Fruit fly (Drosophila melanogaster) whole organism, embryonic: ENCODE results near the gene CG12054.

ENCODE experiments used
- Aef1 ChIP-seq: fragments of 200-800 bp; sonication (Bioruptor generic); IDR thresholded peaks from 3 replicates; pipeline ENCODE4 v1.3.6; 2022; ENCODE audit warnings: missing biosample characterization, missing genetic modification characterization
- Blimp-1 ChIP-seq: fragments of 200-800 bp; sonication (Bioruptor generic); optimal IDR thresholded peaks from 3 replicates; lab custom pipeline; 2018; ENCODE audit warnings: missing biosample characterization, missing genetic modification characterization, mild to moderate bottlenecking, moderate library complexity, missing genetic modification reagents
- CG10147 ChIP-seq: fragments of 200-800 bp; sonication (Bioruptor generic); optimal IDR thresholded peaks from 2 replicates; lab custom pipeline; 2019; ENCODE audit warnings: missing biosample characterization, mild to moderate bottlenecking, missing genetic modification characterization, moderate library complexity
- CG10209 ChIP-seq: fragments of 200-800 bp; sonication (Bioruptor generic); optimal IDR thresholded peaks from 3 replicates; lab custom pipeline; 2017; ENCODE audit warnings: missing biosample characterization, mild to moderate bottlenecking, missing genetic modification characterization, missing genetic modification reagents
- CG10267 ChIP-seq: fragments of 200-800 bp; sonication (Bioruptor generic); optimal IDR thresholded peaks from 2 replicates; lab custom pipeline; 2018; ENCODE audit warnings: missing biosample characterization, mild to moderate bottlenecking, missing genetic modification characterization, moderate library complexity
- CG11695 ChIP-seq: fragments of 200-800 bp; sonication (Bioruptor generic); IDR thresholded peaks from 3 replicates; pipeline ENCODE4 v1.3.6; 2022; ENCODE audit warnings: missing biosample characterization, missing genetic modification characterization
- CG12071 ChIP-seq: fragments of 200-800 bp; sonication (Bioruptor generic); optimal IDR thresholded peaks from 3 replicates; lab custom pipeline; 2018; ENCODE audit warnings: missing biosample characterization, mild to moderate bottlenecking, missing genetic modification characterization
- CG12744 ChIP-seq: fragments of 200-800 bp; sonication (Bioruptor generic); optimal IDR thresholded peaks from 2 replicates; lab custom pipeline; 2016; ENCODE audit warnings: missing biosample characterization, missing genetic modification characterization
- CG13775 ChIP-seq: fragments of 200-800 bp; sonication (Bioruptor generic); optimal IDR thresholded peaks from 3 replicates; lab custom pipeline; 2017; ENCODE audit warnings: missing biosample characterization, mild to moderate bottlenecking, missing genetic modification characterization
- CG13894 ChIP-seq: fragments of 200-800 bp; sonication (Bioruptor generic); optimal IDR thresholded peaks from 3 replicates; lab custom pipeline; 2018; ENCODE audit warnings: missing biosample characterization, mild to moderate bottlenecking, missing genetic modification characterization, moderate library complexity
- CG14014 ChIP-seq: fragments of 200-800 bp; sonication (Bioruptor generic); IDR thresholded peaks from 2 replicates; pipeline ENCODE4 v1.3.6; 2022; ENCODE audit warnings: missing biosample characterization, missing genetic modification characterization
- CG17612 ChIP-seq: fragments of 200-800 bp; sonication (Bioruptor generic); IDR thresholded peaks from 2 replicates; pipeline ENCODE4 v1.3.6; 2022; ENCODE audit warnings: missing biosample characterization, missing genetic modification characterization
- CG2199 ChIP-seq: fragments of 200-800 bp; sonication (Bioruptor generic); IDR thresholded peaks from 3 replicates; pipeline ENCODE4 v1.3.6; 2022; ENCODE audit warnings: missing biosample characterization, missing genetic modification characterization
- CG2875 ChIP-seq: fragments of 200-800 bp; sonication (Bioruptor generic); optimal IDR thresholded peaks from 2 replicates; lab custom pipeline; 2017; ENCODE audit warnings: missing biosample characterization, mild to moderate bottlenecking, missing genetic modification characterization, missing genetic modification reagents
- CG31365 ChIP-seq: fragments of 200-800 bp; sonication (Bioruptor generic); optimal IDR thresholded peaks from 2 replicates; lab custom pipeline; 2018; ENCODE audit warnings: missing biosample characterization, mild to moderate bottlenecking, missing genetic modification characterization
- CG4730 ChIP-seq: fragments of 200-800 bp; sonication (Bioruptor generic); IDR thresholded peaks from 2 replicates; pipeline ENCODE4 v1.3.6; 2022; ENCODE audit warnings: missing biosample characterization, missing genetic modification characterization
- CG4854 ChIP-seq: fragments of 200-800 bp; sonication (Bioruptor generic); optimal IDR thresholded peaks from 2 replicates; lab custom pipeline; 2016; ENCODE audit warnings: missing biosample characterization, missing genetic modification characterization, inconsistent platforms
- CG6654 ChIP-seq: fragments of 200-800 bp; sonication (Bioruptor generic); optimal IDR thresholded peaks from 2 replicates; lab custom pipeline; 2017; ENCODE audit warnings: missing biosample characterization, mild to moderate bottlenecking, missing genetic modification characterization
- Dad ChIP-seq: fragments of 200-800 bp; sonication (Bioruptor generic); optimal IDR thresholded peaks from 3 replicates; lab custom pipeline; 2016; ENCODE audit warnings: missing biosample characterization, missing genetic modification characterization
- Eip74EF ChIP-seq, 2 experiments: fragments of 200-800 bp in 1 of 2; fragments of >200 bp in 1 of 2; sonication (Bioruptor generic) in 1 of 2; optimal IDR thresholded peaks; 2 replicates each; lab custom pipeline; 2017 to 2019; ENCODE audit warnings: missing biosample characterization in 2 of 2, missing genetic modification characterization in 2 of 2, mild to moderate bottlenecking in 1 of 2, moderate library complexity in 1 of 2
- Meics ChIP-seq: fragments of 200-800 bp; sonication (Bioruptor generic); optimal IDR thresholded peaks from 2 replicates; lab custom pipeline; 2017; ENCODE audit warnings: missing biosample characterization, mild to moderate bottlenecking, missing genetic modification characterization
- Scr ChIP-seq: fragments of 200-800 bp; sonication (Bioruptor generic); IDR thresholded peaks from 2 replicates; pipeline ENCODE4 v1.3.6; 2022; ENCODE audit warnings: missing biosample characterization, missing genetic modification characterization; ENCODE audit not compliant: partially characterized antibody
- ab ChIP-seq: fragments of 200-800 bp; sonication (Bioruptor generic); optimal IDR thresholded peaks from 2 replicates; lab custom pipeline; 2016; ENCODE audit warnings: missing biosample characterization, missing genetic modification characterization
- ato ChIP-seq: fragments of 200-800 bp; sonication (Bioruptor generic); IDR thresholded peaks from 2 replicates; pipeline ENCODE4 v1.3.6; 2022; ENCODE audit warnings: missing biosample characterization, missing genetic modification characterization; ENCODE audit not compliant: partially characterized antibody
- bsh ChIP-seq, 2 experiments: fragments of 200-800 bp; sonication (Bioruptor generic); optimal IDR thresholded peaks; 2 replicates each; lab custom pipeline; 2017 to 2018; ENCODE audit warnings: mild to moderate bottlenecking in 2 of 2, missing biosample characterization in 2 of 2, missing genetic modification characterization in 2 of 2, moderate library complexity in 1 of 2
- corto ChIP-seq: fragments of 200-800 bp; sonication (Bioruptor generic); optimal IDR thresholded peaks from 2 replicates; lab custom pipeline; 2016; ENCODE audit warnings: missing biosample characterization, mild to moderate bottlenecking, missing genetic modification characterization, moderate library complexity
- dimm ChIP-seq: fragments of 200-800 bp; sonication (Bioruptor generic); IDR thresholded peaks from 2 replicates; pipeline ENCODE4 v1.3.6; 2022; ENCODE audit warnings: missing biosample characterization, missing genetic modification characterization
- dm ChIP-seq: fragments of 200-800 bp; sonication (Bioruptor generic); optimal IDR thresholded peaks from 3 replicates; lab custom pipeline; 2016; ENCODE audit warnings: missing biosample characterization, missing genetic modification characterization
- en ChIP-seq: fragments of 200-800 bp; sonication (Bioruptor generic); optimal IDR thresholded peaks from 2 replicates; lab custom pipeline; 2016; ENCODE audit warnings: missing biosample characterization, missing genetic modification characterization
- exex ChIP-seq: fragments of 200-800 bp; sonication (Bioruptor generic); optimal IDR thresholded peaks from 4 replicates; lab custom pipeline; 2018; ENCODE audit warnings: missing biosample characterization, mild to moderate bottlenecking, missing genetic modification characterization, moderate library complexity
- gce ChIP-seq: fragments of 200-800 bp; sonication (Bioruptor generic); IDR thresholded peaks from 3 replicates; pipeline ENCODE4 v1.3.6; 2022; ENCODE audit warnings: missing biosample characterization, missing genetic modification characterization
- gem ChIP-seq: fragments of 200-800 bp; sonication (Bioruptor generic); optimal IDR thresholded peaks from 2 replicates; lab custom pipeline; 2019; ENCODE audit warnings: missing biosample characterization, mild to moderate bottlenecking, missing genetic modification characterization, moderate library complexity
- grau ChIP-seq: fragments of 200-800 bp; optimal IDR thresholded peaks from 3 replicates; lab custom pipeline; 2019; ENCODE audit warnings: missing biosample characterization, mild to moderate bottlenecking, missing genetic modification characterization, moderate library complexity
- hth ChIP-seq: fragments of >200 bp; optimal IDR thresholded peaks from 2 replicates; lab custom pipeline; 2017; ENCODE audit warnings: inconsistent platforms
- jing ChIP-seq: fragments of 200-800 bp; sonication (Bioruptor generic); optimal IDR thresholded peaks from 2 replicates; lab custom pipeline; 2018; ENCODE audit warnings: missing biosample characterization, mild to moderate bottlenecking, missing genetic modification characterization
- kni ChIP-seq: fragments of 200-800 bp; sonication (Bioruptor generic); optimal IDR thresholded peaks from 3 replicates; lab custom pipeline; 2017; ENCODE audit warnings: mild to moderate bottlenecking, missing biosample characterization, missing genetic modification reagents, missing genetic modification characterization
- luna ChIP-seq: fragments of 200-800 bp; sonication (Bioruptor generic); optimal IDR thresholded peaks from 2 replicates; lab custom pipeline; 2016; ENCODE audit warnings: missing biosample characterization, missing genetic modification characterization
- mam ChIP-seq: fragments of 200-800 bp; sonication (Bioruptor generic); optimal IDR thresholded peaks from 3 replicates; lab custom pipeline; 2016; ENCODE audit warnings: missing biosample characterization, missing genetic modification characterization
- otp ChIP-seq: fragments of 200-800 bp; sonication (Bioruptor generic); IDR thresholded peaks from 3 replicates; pipeline ENCODE4, ENCODE4 v1.3.6; 2022; ENCODE audit warnings: missing biosample characterization, missing genetic modification characterization
- pho ChIP-seq: fragments of 200-800 bp; sonication (Bioruptor generic); optimal IDR thresholded peaks from 2 replicates; lab custom pipeline; 2016; ENCODE audit warnings: missing biosample characterization, missing genetic modification characterization
- phol ChIP-seq: fragments of 200-800 bp; sonication (Bioruptor generic); optimal IDR thresholded peaks from 3 replicates; lab custom pipeline; 2018; ENCODE audit warnings: missing biosample characterization, mild to moderate bottlenecking, missing genetic modification characterization, moderate library complexity
- repo ChIP-seq: fragments of 200-800 bp; sonication (Bioruptor generic); optimal IDR thresholded peaks from 2 replicates; lab custom pipeline; 2016; ENCODE audit warnings: missing biosample characterization, missing genetic modification characterization
- run ChIP-seq: fragments of 200-800 bp; sonication (Bioruptor generic); optimal IDR thresholded peaks from 3 replicates; lab custom pipeline; 2018; ENCODE audit warnings: missing biosample characterization, mild to moderate bottlenecking, missing genetic modification characterization
- tna ChIP-seq: fragments of 200-800 bp; sonication (Bioruptor generic); IDR thresholded peaks from 2 replicates; pipeline ENCODE4 v1.3.6; 2022; ENCODE audit warnings: missing biosample characterization, missing genetic modification characterization; ENCODE audit not compliant: partially characterized antibody
- wor ChIP-seq: fragments of 200-800 bp; sonication (Bioruptor generic); IDR thresholded peaks from 2 replicates; pipeline ENCODE4 v1.3.6; 2022; ENCODE audit warnings: missing biosample characterization, missing genetic modification characterization
- zen2 ChIP-seq: fragments of 200-800 bp; sonication (Bioruptor generic); IDR thresholded peaks from 3 replicates; pipeline ENCODE4 v1.3.6; 2022; ENCODE audit warnings: missing biosample characterization, missing genetic modification characterization; ENCODE audit not compliant: partially characterized antibody

CG12054 gene

DNA sequence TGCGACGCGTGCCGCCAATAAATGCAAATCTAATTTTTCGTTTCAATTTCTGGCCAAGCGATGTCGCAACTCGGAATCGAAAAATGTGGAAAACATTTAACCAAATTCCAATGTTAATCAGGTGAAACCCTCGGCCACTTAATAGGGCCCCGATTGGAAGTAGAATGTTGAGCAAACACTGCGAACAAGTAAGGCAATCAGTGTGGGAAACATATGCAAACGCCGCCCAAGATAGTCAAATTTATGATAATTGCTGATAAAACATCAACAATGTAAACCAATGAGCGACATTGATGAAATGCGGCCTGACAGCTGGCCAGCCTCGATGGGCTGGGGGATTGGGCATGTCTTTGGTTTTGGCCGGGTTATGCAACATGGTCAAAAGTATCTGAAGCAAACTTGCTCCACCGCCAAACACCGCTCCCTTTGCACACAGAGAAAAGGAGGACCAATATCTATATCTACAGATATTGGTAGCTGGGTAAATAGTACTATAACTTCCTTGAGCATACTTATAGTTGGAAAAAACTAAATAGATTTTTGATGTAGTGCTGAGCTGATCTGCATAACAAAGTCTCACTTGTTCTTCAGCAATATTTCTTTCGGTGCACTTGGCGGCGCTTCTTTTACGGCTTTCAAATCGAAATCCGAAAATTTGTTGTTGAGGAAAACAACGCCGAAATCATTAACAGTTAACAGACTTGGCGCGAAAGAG, 26.9 kb downstream of the CG12054 start (continued):
- TF ChIP-seq dimm (GFP tag; lab: Robert Waterston, UW) (peak; percentile 58), pho (GFP tag; lab: Kevin White, UChicago) (no peak), repo (GFP tag; lab: Kevin White, UChicago) (peak; percentile 30), Aef1 (peak; percentile 76), CG13894 (tag; lab: Kevin White, UChicago) (no peak), CG17612 (GFP tag; lab: Robert Waterston, UW) (no peak), CG14014 (GFP tag; lab: Robert Waterston, UW) (peak; percentile 78; the same call in 1 of the 2 replicates), hth (lab: Kevin White, UChicago) (no peak), luna (GFP tag; lab: Kevin White, UChicago) (no peak), run (tag; lab: Kevin White, UChicago) (peak; percentile 60), ab (peak; percentile 1), en (GFP tag; lab: Kevin White, UChicago) (peak; percentile 29), CG4854 (GFP tag; lab: Kevin White, UChicago) (peak; percentile 35), Dad (peak; percentile 51), Scr (GFP tag; lab: Robert Waterston, UW) (no peak), Blimp-1 (GFP tag; lab: Kevin White, UChicago) (peak; percentile 87), CG10147 (GFP tag; lab: Kevin White, UChicago) (peak; percentile 35), wor (peak; percentile 68), mam (GFP tag; lab: Kevin White, UChicago) (peak; percentile 36), CG2875 (peak; percentile 55), corto (GFP tag; lab: Kevin White, UChicago) (no peak), tna (GFP tag; lab: Robert Waterston, UW) (no peak), CG12744 (GFP tag; lab: Kevin White, UChicago) (peak; percentile 21), Eip74EF (GFP tag; optimal IDR thresholded peaks at IDR 0.05; lab: Kevin White, UChicago) (peak in 1 of 2 experiments; percentile 80), gce (GFP tag; lab: Robert Waterston, UW) (peak; percentile 72; the same call in 2 of the 3 replicates), grau (tag; lab: Kevin White, UChicago) (peak; percentile 74), CG4730 (GFP tag; lab: Robert Waterston, UW) (peak; percentile 62)
- TF ChIP-seq, all 482 proteins: peak for 318

DNA sequence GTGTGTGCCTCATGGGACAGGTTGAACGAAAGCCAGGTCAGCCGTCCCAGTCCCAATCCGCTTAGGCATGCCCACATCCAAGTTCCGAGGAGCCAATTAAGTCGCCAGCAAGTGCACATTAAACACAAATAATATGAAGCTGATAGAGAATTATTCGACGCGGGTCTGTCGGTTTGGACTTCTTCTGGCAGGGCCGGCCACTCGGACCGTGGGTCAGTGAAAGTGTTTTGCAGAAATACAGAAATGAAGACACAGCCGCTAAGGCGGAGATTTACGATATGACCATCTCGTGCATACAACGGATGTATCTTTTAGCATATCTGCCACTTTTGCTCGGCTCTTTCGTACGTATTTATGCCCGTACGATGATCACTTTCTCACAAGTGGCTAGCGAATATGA, 27.7 kb downstream of the CG12054 start:
- TF ChIP-seq dm (GFP tag; lab: Kevin White, UChicago) (no peak), Blimp-1 (GFP tag; lab: Kevin White, UChicago) (peak; percentile 28), ato (peak; percentile 9; the same call in 1 of the 2 replicates)

DNA sequence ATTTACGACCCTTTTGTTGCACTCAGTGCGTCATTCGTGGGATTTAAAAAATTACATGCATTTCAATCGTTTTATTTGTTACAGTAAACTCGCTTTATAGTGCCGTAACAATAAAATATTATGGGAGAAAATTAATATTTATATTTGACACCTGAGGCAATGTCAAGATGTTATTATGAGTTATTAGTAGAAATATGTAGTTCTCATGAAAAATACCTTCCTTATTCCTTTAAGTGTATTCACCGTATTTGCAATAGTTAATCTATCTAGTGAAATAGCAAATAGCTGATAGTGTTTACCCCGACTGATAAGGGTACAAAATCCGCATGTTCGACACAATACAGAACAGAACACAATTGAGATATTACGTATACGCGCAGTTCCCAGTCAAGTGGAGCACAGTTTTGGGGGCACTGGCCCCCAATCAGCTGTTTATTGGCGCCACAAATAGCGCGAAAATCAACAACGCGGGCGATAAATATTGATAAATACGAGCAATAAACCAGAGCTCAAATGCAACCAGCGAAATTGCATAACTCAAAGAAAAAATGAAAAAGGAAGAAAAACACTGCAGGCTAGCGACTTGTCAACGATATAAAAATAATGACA, 30.0 kb downstream of the CG12054 start:
- no peak for TF ChIP-seq CG2199 (GFP tag; lab: Robert Waterston, UW)
- peak; percentile 88 for TF ChIP-seq CG6654 (GFP tag; lab: Kevin White, UChicago)
- no peak for TF ChIP-seq CG4730 (GFP tag; lab: Robert Waterston, UW)
- no peak for TF ChIP-seq CG13775 (GFP tag; lab: Kevin White, UChicago)
- no peak for TF ChIP-seq Meics (GFP tag; lab: Kevin White, UChicago)
- TF ChIP-seq otp (GFP tag; lab: Robert Waterston, UW) = no peak
- no peak for TF ChIP-seq CG12071 (GFP tag; lab: Kevin White, UChicago)
- no peak for TF ChIP-seq CG31365 (tag; lab: Kevin White, UChicago)
- no peak for TF ChIP-seq gem (tag; lab: Kevin White, UChicago)
- TF ChIP-seq kni (GFP tag; lab: Kevin White, UChicago) = no peak
- TF ChIP-seq bsh (GFP tag; optimal IDR thresholded peaks at IDR 0.05; lab: Kevin White, UChicago) = no peak
- TF ChIP-seq CG11695 (GFP tag; lab: Robert Waterston, UW) = no peak
- TF ChIP-seq zen2 (GFP tag; lab: Robert Waterston, UW) = no peak
- peak; percentile 38 for TF ChIP-seq exex (tag; lab: Kevin White, UChicago)
- no peak for TF ChIP-seq phol
- TF ChIP-seq CG10267 (tag; lab: Kevin White, UChicago) = no peak
- TF ChIP-seq CG10209 (GFP tag; lab: Kevin White, UChicago) = no peak
- TF ChIP-seq jing = no peak
